Fruit fly (Drosophila melanogaster) whole organism, wandering third instar larva: ENCODE measurements around the gene Smu1.

Source experiments
- Abd-B ChIP-seq: fragments of >200 bp; optimal IDR thresholded peaks from 2 replicates; lab custom pipeline; 2017; ENCODE audit warnings: missing biosample characterization, missing genetic modification characterization
- CG32264 ChIP-seq: fragments of 200-800 bp; sonication (Bioruptor generic); optimal IDR thresholded peaks from 2 replicates; lab custom pipeline; 2016; ENCODE audit warnings: missing biosample characterization, missing genetic modification characterization
- CG9705 ChIP-seq: fragments of 200-800 bp; sonication (Bioruptor generic); optimal IDR thresholded peaks from 2 replicates; lab custom pipeline; 2018; ENCODE audit warnings: missing biosample characterization, mild to moderate bottlenecking, missing genetic modification characterization
- CrebA ChIP-seq: fragments of 200-800 bp; sonication (Bioruptor generic); optimal IDR thresholded peaks from 2 replicates; lab custom pipeline; 2016; ENCODE audit warnings: missing biosample characterization, mild to moderate bottlenecking, missing genetic modification characterization, borderline replicate concordance
- Dfd ChIP-seq: fragments of >200 bp; optimal IDR thresholded peaks from 2 replicates; lab custom pipeline; 2017; ENCODE audit warnings: missing biosample characterization, missing genetic modification characterization
- Dif ChIP-seq: fragments of 200-275, 200-300 bp; sonication (Bioruptor generic); optimal IDR thresholded peaks from 2 replicates; lab custom pipeline; 2018; ENCODE audit warnings: missing biosample characterization, missing genetic modification characterization; ENCODE audit not compliant: partially characterized antibody
- GATAd ChIP-seq: sonication (Bioruptor generic); optimal IDR thresholded peaks from 2 replicates; lab custom pipeline; 2016; ENCODE audit warnings: missing biosample characterization, missing genetic modification characterization
- HLH106 ChIP-seq: fragments of 200-800 bp; optimal IDR thresholded peaks from 3 replicates; lab custom pipeline; 2019; ENCODE audit warnings: missing biosample characterization, mild to moderate bottlenecking, missing genetic modification characterization, moderate library complexity
- Hnf4 ChIP-seq: fragments of 200-800 bp; sonication (Bioruptor generic); optimal IDR thresholded peaks from 2 replicates; lab custom pipeline; 2016; ENCODE audit warnings: missing biosample characterization, mild to moderate bottlenecking, missing genetic modification characterization
- Hr78 ChIP-seq: fragments of >200 bp; optimal IDR thresholded peaks from 2 replicates; lab custom pipeline; 2017; ENCODE audit warnings: missing biosample characterization, missing genetic modification characterization
- Hr83 ChIP-seq: fragments of 200-300 bp; sonication (Bioruptor generic); optimal IDR thresholded peaks from 2 replicates; lab custom pipeline; 2016; ENCODE audit warnings: missing biosample characterization, mild to moderate bottlenecking, missing genetic modification characterization, moderate library complexity; ENCODE audit not compliant: poor library complexity, severe bottlenecking
- Jra ChIP-seq: sonication (Bioruptor generic); optimal IDR thresholded peaks from 2 replicates; lab custom pipeline; 2016; ENCODE audit warnings: missing biosample characterization, missing genetic modification characterization
- Mio ChIP-seq: sonication (Bioruptor generic); optimal IDR thresholded peaks from 2 replicates; lab custom pipeline; 2016; ENCODE audit warnings: missing biosample characterization, missing genetic modification characterization
- Myc ChIP-seq: fragments of >200 bp; optimal IDR thresholded peaks from 2 replicates; lab custom pipeline; 2017
- OdsH ChIP-seq: fragments of 200-800 bp; sonication (Bioruptor generic); optimal IDR thresholded peaks from 2 replicates; lab custom pipeline; 2016; ENCODE audit warnings: missing biosample characterization, mild to moderate bottlenecking, missing genetic modification characterization
- Rel ChIP-seq, 2 experiments: fragments of 200-800 bp; sonication (Bioruptor generic) in 1 of 2; optimal IDR thresholded peaks; 2 replicates in 1 of 2; 3 replicates in 1 of 2; lab custom pipeline; 2016 to 2019; ENCODE audit warnings: mild to moderate bottlenecking in 2 of 2, missing biosample characterization in 2 of 2, missing genetic modification characterization in 2 of 2, moderate library complexity in 1 of 2
- Sp1 ChIP-seq: fragments of 200-800 bp; sonication (Bioruptor generic); optimal IDR thresholded peaks from 3 replicates; lab custom pipeline; 2019; ENCODE audit warnings: missing biosample characterization, mild to moderate bottlenecking, missing genetic modification characterization, moderate library complexity
- Vsx2 ChIP-seq: fragments of 200-300, 225-300 bp; sonication (Bioruptor generic); optimal IDR thresholded peaks from 2 replicates; lab custom pipeline; 2018; ENCODE audit warnings: missing biosample characterization, missing genetic modification characterization; ENCODE audit not compliant: partially characterized antibody
- br ChIP-seq: fragments of 200-800 bp; sonication (Bioruptor generic); optimal IDR thresholded peaks from 2 replicates; lab custom pipeline; 2016; ENCODE audit warnings: missing biosample characterization, missing genetic modification characterization
- brk ChIP-seq: fragments of 200-800 bp; sonication (Bioruptor generic); optimal IDR thresholded peaks from 2 replicates; lab custom pipeline; 2016; ENCODE audit warnings: missing biosample characterization, mild to moderate bottlenecking, missing genetic modification characterization
- dl ChIP-seq, 2 experiments: fragments of 175-275, 200-275 bp in 1 of 2; fragments of 200-275 bp in 1 of 2; sonication (Bioruptor generic); optimal IDR thresholded peaks; lab custom pipeline; 2018; ENCODE audit warnings: mild to moderate bottlenecking in 2 of 2, missing biosample characterization in 2 of 2, missing genetic modification characterization in 2 of 2, moderate library complexity in 2 of 2; ENCODE audit not compliant: partially characterized antibody in 2 of 2, insufficient read depth in 1 of 2
- dmrt93B ChIP-seq: fragments of 200-800 bp; sonication (Bioruptor generic); optimal IDR thresholded peaks from 2 replicates; lab custom pipeline; 2018; ENCODE audit warnings: missing biosample characterization, mild to moderate bottlenecking, missing genetic modification characterization
- dsf ChIP-seq: sonication (Bioruptor generic); optimal IDR thresholded peaks from 2 replicates; lab custom pipeline; 2016; ENCODE audit warnings: missing biosample characterization, missing genetic modification characterization, borderline replicate concordance
- ey ChIP-seq: fragments of 200-800 bp; sonication (Bioruptor generic); optimal IDR thresholded peaks from 2 replicates; lab custom pipeline; 2016; ENCODE audit warnings: missing biosample characterization, missing genetic modification characterization
- foxo ChIP-seq, 2 experiments: fragments of 200-800 bp; sonication (Bioruptor generic); optimal IDR thresholded peaks; 2 replicates in 1 of 2; 3 replicates in 1 of 2; lab custom pipeline; 2016 to 2017; ENCODE audit warnings: missing biosample characterization in 2 of 2, missing genetic modification characterization in 2 of 2
- fru ChIP-seq: fragments of 200-800 bp; sonication (Bioruptor generic); optimal IDR thresholded peaks from 3 replicates; lab custom pipeline; 2016; ENCODE audit warnings: missing biosample characterization, mild to moderate bottlenecking, missing genetic modification characterization
- h ChIP-seq: fragments of 200-800 bp; sonication (Bioruptor generic); optimal IDR thresholded peaks from 3 replicates; lab custom pipeline; 2016; ENCODE audit warnings: missing biosample characterization, mild to moderate bottlenecking, missing genetic modification characterization
- jim ChIP-seq: fragments of 175-275, 200-325 bp; sonication (Bioruptor generic); optimal IDR thresholded peaks from 2 replicates; lab custom pipeline; 2016; ENCODE audit warnings: missing biosample characterization, mild to moderate bottlenecking, missing genetic modification characterization
- lola ChIP-seq: fragments of >200 bp; optimal IDR thresholded peaks from 2 replicates; lab custom pipeline; 2017; ENCODE audit warnings: missing biosample characterization, missing genetic modification characterization
- pan ChIP-seq: fragments of >200 bp; optimal IDR thresholded peaks from 2 replicates; lab custom pipeline; 2017
- psq ChIP-seq: fragments of 200-800 bp; sonication (Bioruptor generic); optimal IDR thresholded peaks from 3 replicates; lab custom pipeline; 2017; ENCODE audit warnings: missing biosample characterization, mild to moderate bottlenecking, missing genetic modification characterization, moderate library complexity
- rgr ChIP-seq: fragments of 200-800 bp; sonication (Bioruptor generic); optimal IDR thresholded peaks from 3 replicates; lab custom pipeline; 2016; ENCODE audit warnings: missing biosample characterization, mild to moderate bottlenecking, missing genetic modification characterization
- sage ChIP-seq: fragments of 200-800 bp; sonication (Bioruptor generic); optimal IDR thresholded peaks from 2 replicates; lab custom pipeline; 2016; ENCODE audit warnings: missing biosample characterization, mild to moderate bottlenecking, missing genetic modification characterization
- sv ChIP-seq: fragments of 200-800 bp; sonication (Bioruptor generic); optimal IDR thresholded peaks from 3 replicates; lab custom pipeline; 2016; ENCODE audit warnings: missing biosample characterization, missing genetic modification characterization
- tai ChIP-seq: sonication (Bioruptor generic); optimal IDR thresholded peaks from 2 replicates; lab custom pipeline; 2016; ENCODE audit warnings: missing biosample characterization, missing genetic modification characterization
- usp ChIP-seq: fragments of >200 bp; optimal IDR thresholded peaks from 2 replicates; lab custom pipeline; 2017; ENCODE audit warnings: missing biosample characterization, missing genetic modification characterization
- woc ChIP-seq: sonication (Bioruptor generic); optimal IDR thresholded peaks from 2 replicates; lab custom pipeline; 2016; ENCODE audit warnings: missing biosample characterization, mild to moderate bottlenecking, missing genetic modification characterization

Smu1 gene

dm6 chr3R:18989819-18990137, 8.7 kb upstream of the Smu1 start:
- TF ChIP-seq fru (GFP tag; lab: Kevin White, UChicago) (no peak), GATAd (GFP tag; lab: Kevin White, UChicago) (no peak), HLH106 (tag; lab: Kevin White, UChicago) (no peak), pan (lab: Kevin White, UChicago) (no peak), CrebA (GFP tag; lab: Kevin White, UChicago) (no peak), Vsx2 (GFP tag; lab: Kevin White, UChicago) (no peak), sv (no peak), Rel (GFP tag; optimal IDR thresholded peaks at IDR 0.05; lab: Kevin White, UChicago) (no peak), Rel (tag; optimal IDR thresholded peaks at IDR 0.05; lab: Kevin White, UChicago) (no peak), Myc (no peak), h (no peak), usp (GFP tag; lab: Kevin White, UChicago) (no peak)
- TF ChIP-seq, all 38 proteins: peak for 0

dm6 chr3R:18988957-18989818, 8.1 kb upstream of the Smu1 start:
- TF ChIP-seq HLH106 (tag; lab: Kevin White, UChicago) (no peak), fru (GFP tag; lab: Kevin White, UChicago) (no peak), psq (GFP tag; lab: Kevin White, UChicago) (no peak), Abd-B (no peak), OdsH (GFP tag; lab: Kevin White, UChicago) (no peak), ey (GFP tag; lab: Kevin White, UChicago) (no peak), GATAd (GFP tag; lab: Kevin White, UChicago) (no peak), Dfd (no peak), woc (GFP tag; lab: Kevin White, UChicago) (no peak), dsf (GFP tag; lab: Kevin White, UChicago) (no peak), br (GFP tag; lab: Kevin White, UChicago) (no peak), jim (GFP tag; lab: Kevin White, UChicago) (no peak), sage (no peak), Sp1 (GFP tag; lab: Kevin White, UChicago) (no peak), foxo (GFP tag; optimal IDR thresholded peaks at IDR 0.05; lab: Kevin White, UChicago) (no peak), CrebA (GFP tag; lab: Kevin White, UChicago) (no peak), h (no peak), dl (GFP tag; optimal IDR thresholded peaks at IDR 0.05; lab: Kevin White, UChicago; ENCODE audit: insufficient read depth in 1 of 2, partially characterized antibody in 2 of 2) (no peak), Mio (GFP tag; lab: Kevin White, UChicago) (no peak), Myc (no peak)

DNA sequence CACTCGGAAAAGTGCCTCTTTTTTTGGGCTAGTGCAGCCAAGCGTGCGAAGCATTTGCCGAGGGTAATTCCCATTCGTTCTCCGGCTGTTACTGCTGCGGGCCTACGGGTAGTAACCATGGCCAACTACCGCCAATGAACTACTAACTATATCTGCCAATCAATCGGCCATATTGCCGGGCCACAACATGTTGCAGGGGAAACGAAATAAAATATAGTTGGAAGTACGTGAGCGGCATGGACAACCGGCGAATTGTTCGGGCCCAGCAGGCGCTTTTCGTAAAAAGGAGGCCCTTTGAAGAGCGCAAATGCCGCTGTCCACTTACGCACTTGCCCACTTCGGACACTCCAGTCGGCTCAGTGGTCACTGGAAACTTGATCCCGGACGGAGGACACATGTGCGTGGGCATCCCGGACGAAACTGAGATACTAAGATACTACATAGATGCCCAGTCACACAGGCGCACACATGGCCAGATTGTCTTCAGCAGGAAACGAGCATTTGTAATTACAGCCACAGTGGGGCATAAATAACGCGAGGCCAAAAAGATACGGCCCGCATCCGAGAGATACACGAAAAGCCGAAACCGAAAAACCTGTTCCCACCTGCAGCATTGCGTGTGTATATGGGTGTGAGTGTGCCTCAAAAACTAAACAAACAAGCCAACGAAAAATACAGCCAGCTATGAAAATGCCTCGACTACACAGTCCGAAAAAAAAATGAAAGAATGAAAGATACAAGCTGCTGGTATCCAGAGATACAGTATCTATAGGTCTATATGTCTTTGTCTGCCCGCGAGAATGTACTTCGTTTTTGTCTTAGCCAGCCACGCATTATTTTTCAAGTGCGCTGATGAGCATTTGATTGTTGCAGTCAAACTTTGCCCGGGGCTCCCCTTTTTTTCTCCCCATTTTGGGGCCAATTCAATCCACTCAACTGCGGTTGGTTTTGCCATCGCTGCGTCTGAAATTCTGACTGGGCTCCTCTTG, 6.6 kb upstream of the Smu1 start:
- no peak for TF ChIP-seq Rel (GFP tag; optimal IDR thresholded peaks at IDR 0.05; lab: Kevin White, UChicago)
- peak; percentile 90 for TF ChIP-seq Rel (tag; optimal IDR thresholded peaks at IDR 0.05; lab: Kevin White, UChicago)
- no peak for TF ChIP-seq sage
- TF ChIP-seq pan (lab: Kevin White, UChicago) = no peak
- TF ChIP-seq fru (GFP tag; lab: Kevin White, UChicago) = peak; percentile 34
- peak; percentile 8 for TF ChIP-seq ey (GFP tag; lab: Kevin White, UChicago)
- TF ChIP-seq CG32264 (GFP tag; lab: Kevin White, UChicago) = no peak
- TF ChIP-seq CG9705 = no peak
- TF ChIP-seq foxo (GFP tag; optimal IDR thresholded peaks at IDR 0.05; lab: Kevin White, UChicago) = peak in 1 of 2 experiments; percentile 15
- no peak for TF ChIP-seq tai (GFP tag; lab: Kevin White, UChicago)
- no peak for TF ChIP-seq brk (GFP tag; lab: Kevin White, UChicago)
- no peak for TF ChIP-seq jim (GFP tag; lab: Kevin White, UChicago)
- no peak for TF ChIP-seq CrebA (GFP tag; lab: Kevin White, UChicago)
- no peak for TF ChIP-seq usp (GFP tag; lab: Kevin White, UChicago)
- TF ChIP-seq OdsH (GFP tag; lab: Kevin White, UChicago) = peak; percentile 10
- TF ChIP-seq lola (GFP tag; lab: Kevin White, UChicago) = no peak
- no peak for TF ChIP-seq sv
- TF ChIP-seq GATAd (GFP tag; lab: Kevin White, UChicago) = no peak
- peak; percentile 4 for TF ChIP-seq Hnf4
- TF ChIP-seq Hr78 (GFP tag; lab: Kevin White, UChicago) = no peak
- no peak for TF ChIP-seq br (GFP tag; lab: Kevin White, UChicago)
- no peak for TF ChIP-seq dl (GFP tag; optimal IDR thresholded peaks at IDR 0.05; lab: Kevin White, UChicago; ENCODE audit: insufficient read depth in 1 of 2, partially characterized antibody in 2 of 2)
- peak; percentile 1 for TF ChIP-seq woc (GFP tag; lab: Kevin White, UChicago)
- TF ChIP-seq Abd-B = no peak
- no peak for TF ChIP-seq Vsx2 (GFP tag; lab: Kevin White, UChicago)
- TF ChIP-seq Jra = no peak
- peak; percentile 19 for TF ChIP-seq Dif (GFP tag; lab: Kevin White, UChicago)
- TF ChIP-seq Sp1 (GFP tag; lab: Kevin White, UChicago) = no peak
- peak; percentile 45 for TF ChIP-seq h
- no peak for TF ChIP-seq Hr83 (GFP tag; lab: Kevin White, UChicago)
- peak; percentile 19 for TF ChIP-seq psq (GFP tag; lab: Kevin White, UChicago)
- TF ChIP-seq dsf (GFP tag; lab: Kevin White, UChicago) = no peak
- TF ChIP-seq dmrt93B (GFP tag; lab: Kevin White, UChicago) = no peak
- no peak for TF ChIP-seq Dfd
- peak; percentile 3 for TF ChIP-seq rgr (GFP tag; lab: Kevin White, UChicago)
